Fruit fly (Drosophila melanogaster): Measurements from ENCODE around the gene Tspo.
A peak's percentile ranks its signal among the peaks of the same experiment; 100 is the strongest.

The Tspo gene

dm6 chr2L:530245-530644 is 29.2 kb upstream of the Tspo start (continued):
- TF ChIP-seq Dref (GFP tag; IDR thresholded peaks at IDR 0.05) (no peak), kay (GFP tag; optimal IDR thresholded peaks at IDR 0.05) (no peak), CG10431 (GFP tag; optimal IDR thresholded peaks at IDR 0.05) (no peak), mam (GFP tag; optimal IDR thresholded peaks at IDR 0.05) (peak; percentile 29), dmrt11E (tag; optimal IDR thresholded peaks at IDR 0.05) (no peak), CG3838 (GFP tag; optimal IDR thresholded peaks at IDR 0.05) (no peak), caup (GFP tag; optimal IDR thresholded peaks at IDR 0.05; ENCODE audit: severe bottlenecking) (no peak), CG11085 (GFP tag; IDR thresholded peaks at IDR 0.05) (no peak), Ada2b (GFP tag; IDR thresholded peaks at IDR 0.05) (no peak), CG17328 (GFP tag; IDR thresholded peaks at IDR 0.05) (peak; percentile 53; the same call in 1 of the 2 replicates), CG3726 (GFP tag; IDR thresholded peaks at IDR 0.05) (no peak), CG7928 (GFP tag; optimal IDR thresholded peaks at IDR 0.05) (no peak), TFAM (GFP tag; optimal IDR thresholded peaks at IDR 0.05) (no peak), sna (GFP tag; IDR thresholded peaks at IDR 0.05; ENCODE audit: partially characterized antibody) (no peak), croc (GFP tag; conservative IDR thresholded peaks at IDR 0.05) (no peak), CG9876 (GFP tag; optimal IDR thresholded peaks at IDR 0.05) (peak; percentile 18), CG32532 (GFP tag; IDR thresholded peaks at IDR 0.05) (peak; percentile 41; the same call in 1 of the 2 replicates), CG16815 (GFP tag; optimal IDR thresholded peaks at IDR 0.05) (no peak), CG2712 (tag; optimal IDR thresholded peaks at IDR 0.05) (no peak), CG13894 (tag; optimal IDR thresholded peaks at IDR 0.05) (no peak), CG13287 (GFP tag; IDR thresholded peaks at IDR 0.05; ENCODE audit: partially characterized antibody) (no peak), gcm (GFP tag; optimal IDR thresholded peaks at IDR 0.05) (no peak), dysf (GFP tag; IDR thresholded peaks at IDR 0.05) (peak; percentile 34; the same call in 1 of the 3 replicates), CG15514 (GFP tag; optimal IDR thresholded peaks at IDR 0.05) (no peak), unpg (GFP tag; optimal IDR thresholded peaks at IDR 0.05) (peak; percentile 17), CHES-1-like (GFP tag; optimal IDR thresholded peaks at IDR 0.05) (no peak), D (optimal IDR thresholded peaks at IDR 0.05) (no peak), D (GFP tag; optimal IDR thresholded peaks at IDR 0.05) (no peak), bab2 (GFP tag; optimal IDR thresholded peaks at IDR 0.05) (no peak), zen (tag; optimal IDR thresholded peaks at IDR 0.05) (no peak), luna (GFP tag; optimal IDR thresholded peaks at IDR 0.05) (no peak), CTCF (GFP tag; optimal IDR thresholded peaks at IDR 0.05) (no peak), jing (GFP tag; optimal IDR thresholded peaks at IDR 0.05) (no peak), CG3065 (GFP tag; optimal IDR thresholded peaks at IDR 0.05) (no peak), Optix (GFP tag; IDR thresholded peaks at IDR 0.05) (0 out of 3 replicates have a peak, but pooled peaks have one; percentile 16), sim (GFP tag; IDR thresholded peaks at IDR 0.05) (no peak), twi (tag; optimal IDR thresholded peaks at IDR 0.05) (no peak), Max (GFP tag; optimal IDR thresholded peaks at IDR 0.05) (no peak), CG2678 (tag; optimal IDR thresholded peaks at IDR 0.05) (no peak), CG31388 (GFP tag; optimal IDR thresholded peaks at IDR 0.05) (no peak), her (GFP tag; optimal IDR thresholded peaks at IDR 0.05) (no peak), grn (GFP tag; optimal IDR thresholded peaks at IDR 0.05) (no peak), Sox102F (GFP tag; optimal IDR thresholded peaks at IDR 0.05) (no peak), cato (GFP tag; optimal IDR thresholded peaks at IDR 0.05; ENCODE audit: borderline replicate concordance) (no peak), CG30020 (tag; optimal IDR thresholded peaks at IDR 0.05) (no peak), H2.0 (GFP tag; IDR thresholded peaks at IDR 0.05) (no peak), slou (GFP tag; optimal IDR thresholded peaks at IDR 0.05) (no peak), HmgD (GFP tag; optimal IDR thresholded peaks at IDR 0.05) (no peak), Poxn (GFP tag; IDR thresholded peaks at IDR 0.05) (no peak), CrebB (tag; optimal IDR thresholded peaks at IDR 0.05) (no peak), CG17612 (GFP tag; IDR thresholded peaks at IDR 0.05) (no peak), CG34376 (GFP tag; optimal IDR thresholded peaks at IDR 0.05) (no peak), bbx (GFP tag; IDR thresholded peaks at IDR 0.05; ENCODE audit: partially characterized antibody) (no peak)
